Fruit fly (Drosophila melanogaster) whole organism, embryonic: ENCODE results near the gene mRpL49.

Experiments used
- Antp ChIP-seq: fragments of 200-800 bp; sonication (Bioruptor generic); optimal IDR thresholded peaks from 3 replicates; lab custom pipeline; 2016; ENCODE audit warnings: missing biosample characterization, missing genetic modification characterization
- Bdp1 ChIP-seq: fragments of 200-800 bp; sonication (Bioruptor generic); optimal IDR thresholded peaks from 3 replicates; lab custom pipeline; 2016; ENCODE audit warnings: missing biosample characterization, missing genetic modification characterization
- Bgb ChIP-seq: fragments of 200-800 bp; sonication (Bioruptor generic); IDR thresholded peaks from 2 replicates; pipeline ENCODE4 v1.3.6; 2022; ENCODE audit warnings: missing biosample characterization, missing genetic modification characterization; ENCODE audit not compliant: partially characterized antibody
- CG10209 ChIP-seq: fragments of 200-800 bp; sonication (Bioruptor generic); optimal IDR thresholded peaks from 3 replicates; lab custom pipeline; 2017; ENCODE audit warnings: missing biosample characterization, mild to moderate bottlenecking, missing genetic modification characterization, missing genetic modification reagents
- CG10267 ChIP-seq: fragments of 200-800 bp; sonication (Bioruptor generic); optimal IDR thresholded peaks from 2 replicates; lab custom pipeline; 2018; ENCODE audit warnings: missing biosample characterization, mild to moderate bottlenecking, missing genetic modification characterization, moderate library complexity
- CG11504 ChIP-seq: fragments of 200-800 bp; sonication (Bioruptor generic); optimal IDR thresholded peaks from 3 replicates; lab custom pipeline; 2019; ENCODE audit warnings: missing biosample characterization, mild to moderate bottlenecking, missing genetic modification characterization, moderate library complexity
- CG12942 ChIP-seq: fragments of 200-800 bp; sonication (Bioruptor generic); optimal IDR thresholded peaks from 3 replicates; lab custom pipeline; 2016; ENCODE audit warnings: missing biosample characterization, missing genetic modification characterization
- CG13894 ChIP-seq: fragments of 200-800 bp; sonication (Bioruptor generic); optimal IDR thresholded peaks from 3 replicates; lab custom pipeline; 2018; ENCODE audit warnings: missing biosample characterization, mild to moderate bottlenecking, missing genetic modification characterization, moderate library complexity
- CG14860 ChIP-seq: fragments of 200-800 bp; sonication (Bioruptor generic); IDR thresholded peaks from 3 replicates; pipeline ENCODE4 v1.3.6; 2022; ENCODE audit warnings: missing biosample characterization, missing genetic modification characterization; ENCODE audit not compliant: partially characterized antibody
- CG16815 ChIP-seq: fragments of 200-800 bp; sonication (Bioruptor generic); optimal IDR thresholded peaks from 3 replicates; lab custom pipeline; 2017; ENCODE audit warnings: missing biosample characterization, mild to moderate bottlenecking, missing genetic modification characterization
- CG1832 ChIP-seq: fragments of 200-800 bp; sonication (Bioruptor generic); optimal IDR thresholded peaks from 2 replicates; lab custom pipeline; 2017; ENCODE audit warnings: missing biosample characterization, mild to moderate bottlenecking, missing genetic modification characterization, inconsistent platforms
- CG18619 ChIP-seq: fragments of 200-800 bp; sonication (Bioruptor generic); optimal IDR thresholded peaks from 3 replicates; lab custom pipeline; 2017; ENCODE audit warnings: missing biosample characterization, mild to moderate bottlenecking, missing genetic modification characterization
- CG18764 ChIP-seq: fragments of 200-800 bp; sonication (Bioruptor generic); optimal IDR thresholded peaks from 3 replicates; lab custom pipeline; 2016; ENCODE audit warnings: missing biosample characterization, missing genetic modification characterization
- CG2129 ChIP-seq: fragments of 200-800 bp; sonication (Bioruptor generic); IDR thresholded peaks from 2 replicates; pipeline ENCODE4 v1.3.6; 2022; ENCODE audit warnings: missing biosample characterization, missing genetic modification characterization; ENCODE audit not compliant: partially characterized antibody
- CG31388 ChIP-seq: fragments of 200-800 bp; sonication (Bioruptor generic); optimal IDR thresholded peaks from 2 replicates; lab custom pipeline; 2016; ENCODE audit warnings: missing biosample characterization, missing genetic modification characterization
- CG3407 ChIP-seq: fragments of 200-800 bp; sonication (Bioruptor generic); optimal IDR thresholded peaks from 2 replicates; lab custom pipeline; 2018; ENCODE audit warnings: missing biosample characterization, mild to moderate bottlenecking, missing genetic modification characterization
- CG4404 ChIP-seq: fragments of 200-800 bp; sonication (Bioruptor generic); IDR thresholded peaks from 2 replicates; pipeline ENCODE4 v1.3.6; 2022; ENCODE audit warnings: missing biosample characterization, missing genetic modification characterization
- CG6791 ChIP-seq: fragments of 200-800 bp; sonication (Bioruptor generic); IDR thresholded peaks from 3 replicates; pipeline ENCODE4 v1.3.6; 2022; ENCODE audit warnings: missing biosample characterization, missing genetic modification characterization; ENCODE audit not compliant: partially characterized antibody
- CG6854 ChIP-seq: fragments of 200-800 bp; sonication (Bioruptor generic); optimal IDR thresholded peaks from 3 replicates; lab custom pipeline; 2017; ENCODE audit warnings: missing biosample characterization, mild to moderate bottlenecking, missing genetic modification characterization
- CG7839 ChIP-seq: fragments of 200-800 bp; sonication (Bioruptor generic); optimal IDR thresholded peaks from 3 replicates; lab custom pipeline; 2018; ENCODE audit warnings: missing biosample characterization, mild to moderate bottlenecking, missing genetic modification characterization, moderate library complexity
- CG8281 ChIP-seq: fragments of 200-800 bp; sonication (Bioruptor generic); optimal IDR thresholded peaks from 2 replicates; lab custom pipeline; 2018; ENCODE audit warnings: missing biosample characterization, mild to moderate bottlenecking, missing genetic modification characterization, moderate library complexity
- CG8765 ChIP-seq: fragments of 200-800 bp; sonication (Bioruptor generic); IDR thresholded peaks from 2 replicates; pipeline ENCODE4 v1.3.6; 2022; ENCODE audit warnings: missing biosample characterization, missing genetic modification characterization
- D ChIP-seq, 2 experiments: fragments of 200-800 bp in 1 of 2; fragments of >200 bp in 1 of 2; sonication (Bioruptor generic) in 1 of 2; optimal IDR thresholded peaks; 2 replicates in 1 of 2; 3 replicates in 1 of 2; lab custom pipeline; 2017; ENCODE audit warnings: mild to moderate bottlenecking in 1 of 2, missing biosample characterization in 1 of 2, missing genetic modification characterization in 1 of 2, missing genetic modification reagents in 1 of 2
- D19A ChIP-seq: fragments of 200-800 bp; optimal IDR thresholded peaks from 3 replicates; lab custom pipeline; 2019; ENCODE audit warnings: missing biosample characterization, mild to moderate bottlenecking, missing genetic modification characterization, moderate library complexity
- Deaf1 ChIP-seq: fragments of 200-800 bp; optimal IDR thresholded peaks from 3 replicates; lab custom pipeline; 2019; ENCODE audit warnings: missing biosample characterization, mild to moderate bottlenecking, missing genetic modification characterization, moderate library complexity
- Dip2 ChIP-seq: fragments of 200-800 bp; sonication (Bioruptor generic); IDR thresholded peaks from 2 replicates; pipeline ENCODE4 v1.3.6; 2022; ENCODE audit warnings: missing biosample characterization, missing genetic modification characterization
- E2f1 ChIP-seq: fragments of 200-800 bp; sonication (Bioruptor generic); IDR thresholded peaks from 2 replicates; pipeline ENCODE4 v1.3.6; 2022; ENCODE audit warnings: missing biosample characterization, missing genetic modification characterization
- Eip74EF ChIP-seq, 2 experiments: fragments of 200-800 bp in 1 of 2; fragments of >200 bp in 1 of 2; sonication (Bioruptor generic) in 1 of 2; optimal IDR thresholded peaks; 2 replicates each; lab custom pipeline; 2017 to 2019; ENCODE audit warnings: missing biosample characterization in 2 of 2, missing genetic modification characterization in 2 of 2, mild to moderate bottlenecking in 1 of 2, moderate library complexity in 1 of 2
- HLH3B ChIP-seq: fragments of 200-800 bp; sonication (Bioruptor generic); IDR thresholded peaks from 2 replicates; pipeline ENCODE4 v1.3.6; 2022; ENCODE audit warnings: missing biosample characterization, missing genetic modification characterization
- Hr3 ChIP-seq: fragments of 200-800 bp; sonication (Bioruptor generic); optimal IDR thresholded peaks from 3 replicates; lab custom pipeline; 2016; ENCODE audit warnings: missing biosample characterization, missing genetic modification characterization
- Hr39 ChIP-seq: fragments of >200 bp; optimal IDR thresholded peaks from 2 replicates; lab custom pipeline; 2017
- Hsf ChIP-seq: fragments of 200-800 bp; sonication (Bioruptor generic); optimal IDR thresholded peaks from 3 replicates; lab custom pipeline; 2016; ENCODE audit warnings: missing biosample characterization, missing genetic modification characterization
- Mad ChIP-seq: fragments of 200-800 bp; sonication (Bioruptor generic); optimal IDR thresholded peaks from 2 replicates; lab custom pipeline; 2016; ENCODE audit warnings: missing biosample characterization, missing genetic modification characterization
- Opbp ChIP-seq: fragments of 200-800 bp; sonication (Bioruptor generic); IDR thresholded peaks from 3 replicates; pipeline ENCODE4 v1.3.6; 2022; ENCODE audit warnings: missing biosample characterization, missing genetic modification characterization; ENCODE audit not compliant: partially characterized antibody
- Taf1 ChIP-seq: fragments of 200-800 bp; sonication (Bioruptor generic); IDR thresholded peaks from 2 replicates; pipeline ENCODE4 v1.3.6; 2022; ENCODE audit warnings: missing biosample characterization, missing genetic modification characterization
- YL-1 ChIP-seq: fragments of 200-800 bp; sonication (Bioruptor generic); optimal IDR thresholded peaks from 3 replicates; lab custom pipeline; 2017; ENCODE audit warnings: missing biosample characterization, mild to moderate bottlenecking, missing genetic modification characterization
- cad ChIP-seq: fragments of >200 bp; optimal IDR thresholded peaks from 2 replicates; lab custom pipeline; 2017; ENCODE audit warnings: missing biosample characterization, missing genetic modification characterization
- dan ChIP-seq: fragments of 200-800 bp; sonication (Bioruptor generic); IDR thresholded peaks from 2 replicates; pipeline ENCODE4 v1.3.6; 2022; ENCODE audit warnings: missing biosample characterization, missing genetic modification characterization
- dpn ChIP-seq, 2 experiments: fragments of 200-800 bp; sonication (Bioruptor generic); optimal IDR thresholded peaks; 3 replicates each; lab custom pipeline; 2016; ENCODE audit warnings: missing biosample characterization in 2 of 2, missing genetic modification characterization in 2 of 2
- gem ChIP-seq: fragments of 200-800 bp; sonication (Bioruptor generic); optimal IDR thresholded peaks from 2 replicates; lab custom pipeline; 2019; ENCODE audit warnings: missing biosample characterization, mild to moderate bottlenecking, missing genetic modification characterization, moderate library complexity
- grn ChIP-seq: fragments of 200-800 bp; sonication (Bioruptor generic); optimal IDR thresholded peaks from 3 replicates; lab custom pipeline; 2017; ENCODE audit warnings: missing biosample characterization, missing genetic modification characterization
- ro ChIP-seq: fragments of 200-800 bp; sonication (Bioruptor generic); IDR thresholded peaks from 2 replicates; pipeline ENCODE4 v1.3.6; 2022; ENCODE audit warnings: missing biosample characterization, missing genetic modification characterization
- sens-2 ChIP-seq: fragments of 200-800 bp; sonication (Bioruptor generic); IDR thresholded peaks from 2 replicates; pipeline ENCODE4 v1.3.6; 2022; ENCODE audit warnings: missing biosample characterization, missing genetic modification characterization
- twi ChIP-seq: fragments of 200-800 bp; optimal IDR thresholded peaks from 2 replicates; lab custom pipeline; 2019; ENCODE audit warnings: missing biosample characterization, mild to moderate bottlenecking, missing genetic modification characterization, moderate library complexity
- zfh2 ChIP-seq: fragments of 200-800 bp; sonication (Bioruptor generic); optimal IDR thresholded peaks from 2 replicates; lab custom pipeline; 2016; ENCODE audit warnings: missing biosample characterization, missing genetic modification characterization

Gene mRpL49

DNA sequence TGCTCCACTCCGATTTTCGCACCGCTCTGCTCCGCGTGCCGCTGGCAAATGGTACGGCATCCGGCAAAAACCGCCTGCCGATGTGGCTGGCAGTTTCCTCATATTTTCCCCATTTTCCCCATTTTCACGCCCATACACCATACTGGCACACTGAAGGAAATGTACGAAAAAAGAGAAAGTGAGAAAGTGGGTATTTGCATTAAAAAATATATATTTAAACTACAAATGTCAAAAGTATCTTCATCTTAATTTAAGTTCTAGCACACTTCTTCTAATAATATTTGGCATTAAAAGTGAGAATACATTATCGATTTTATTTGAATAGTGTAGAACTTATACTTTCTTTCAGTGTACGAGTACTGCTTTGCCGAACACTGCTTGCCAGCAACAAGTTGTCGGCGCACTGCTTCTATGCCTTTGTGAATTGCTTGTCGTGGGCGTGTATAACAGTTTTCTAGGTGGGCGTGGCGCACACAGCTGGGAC lies 50.5 kb downstream of the mRpL49 start, which contains the start of gene hec (continued):
- TF ChIP-seq HLH3B (GFP tag; lab: Robert Waterston, UW) (no peak), Hsf (GFP tag; lab: Kevin White, UChicago) (no peak), CG6854 (GFP tag; lab: Kevin White, UChicago) (no peak), CG11504 (tag; lab: Kevin White, UChicago) (peak; percentile 56), CG8765 (no peak), gem (peak; percentile 62), CG2129 (GFP tag; lab: Robert Waterston, UW) (no peak), grn (no peak), CG14860 (GFP tag; lab: Robert Waterston, UW) (no peak), Hr3 (GFP tag; lab: Kevin White, UChicago) (no peak), CG18619 (no peak), Eip74EF (GFP tag; optimal IDR thresholded peaks at IDR 0.05; lab: Kevin White, UChicago) (no peak), CG16815 (GFP tag; lab: Kevin White, UChicago) (peak; percentile 13), D19A (no peak), CG10267 (tag; lab: Kevin White, UChicago) (no peak), Bdp1 (GFP tag; lab: Kevin White, UChicago) (no peak), CG3407 (no peak), ro (no peak), CG13894 (no peak), CG7839 (tag; lab: Kevin White, UChicago) (peak; percentile 52), zfh2 (no peak), YL-1 (GFP tag; lab: Kevin White, UChicago) (no peak), sens-2 (GFP tag; lab: Robert Waterston, UW) (no peak), Hr39 (no peak), Antp (GFP tag; lab: Kevin White, UChicago) (no peak), CG18764 (GFP tag; lab: Kevin White, UChicago) (no peak), Dip2 (GFP tag; lab: Robert Waterston, UW) (no peak), dpn (GFP tag; optimal IDR thresholded peaks at IDR 0.05; lab: Kevin White, UChicago) (no peak), CG1832 (no peak), cad (no peak), Deaf1 (no peak), dan (GFP tag; lab: Robert Waterston, UW) (no peak), Bgb (GFP tag; lab: Robert Waterston, UW) (no peak), Taf1 (GFP tag; lab: Robert Waterston, UW) (no peak), CG10209 (peak; percentile 9), CG6791 (GFP tag; lab: Robert Waterston, UW) (no peak), Opbp (GFP tag; lab: Robert Waterston, UW) (no peak), E2f1 (no peak), twi (tag; lab: Kevin White, UChicago) (no peak), CG12942 (GFP tag; lab: Kevin White, UChicago) (no peak), CG4404 (GFP tag; lab: Robert Waterston, UW) (no peak), CG31388 (GFP tag; lab: Kevin White, UChicago) (no peak), CG8281 (tag; lab: Kevin White, UChicago) (no peak), Mad (no peak), D (optimal IDR thresholded peaks at IDR 0.05; lab: Kevin White, UChicago) (no peak), D (GFP tag; optimal IDR thresholded peaks at IDR 0.05; lab: Kevin White, UChicago) (no peak)
